Fruit fly (Drosophila melanogaster): ENCODE measurements around the gene CG13643.

Gene CG13643

dm6 chr3R:24875939-24876842 is 29.6 kb downstream of the CG13643 start, which contains the start of gene CG3744 (continued):
- TF ChIP-seq insv (GFP tag; optimal IDR thresholded peaks at IDR 0.05) = peak in 1 of 2 experiments; percentile 67
- peak; percentile 79 for TF ChIP-seq CG7357 (GFP tag; IDR thresholded peaks at IDR 0.05)
- TF ChIP-seq tio (GFP tag; optimal IDR thresholded peaks at IDR 0.05) = no peak
- peak in 1 of 2 experiments; percentile 71 for TF ChIP-seq Dfd (GFP tag; optimal IDR thresholded peaks at IDR 0.05)
- TF ChIP-seq mam (GFP tag; optimal IDR thresholded peaks at IDR 0.05) = peak; percentile 90
- peak; percentile 25 for TF ChIP-seq crc (GFP tag; optimal IDR thresholded peaks at IDR 0.05)
- TF ChIP-seq BtbVII (GFP tag; optimal IDR thresholded peaks at IDR 0.05) = peak; percentile 77
- TF ChIP-seq CG8478 (optimal IDR thresholded peaks at IDR 0.05) = peak; percentile 92
- peak; percentile 95 for TF ChIP-seq Med (GFP tag)
- no peak for TF ChIP-seq sima (GFP tag; optimal IDR thresholded peaks at IDR 0.05)
- TF ChIP-seq Doc3 (GFP tag; IDR thresholded peaks at IDR 0.05; ENCODE audit: partially characterized antibody) = peak; percentile 96
- no peak for TF ChIP-seq ATbp (GFP tag; optimal IDR thresholded peaks at IDR 0.05)
- peak; percentile 79 for TF ChIP-seq CG10462 (GFP tag; optimal IDR thresholded peaks at IDR 0.05)
- TF ChIP-seq CG12769 (tag; optimal IDR thresholded peaks at IDR 0.05) = no peak
- TF ChIP-seq jumu (GFP tag; optimal IDR thresholded peaks at IDR 0.05) = peak; percentile 67
- TF ChIP-seq pb (GFP tag; optimal IDR thresholded peaks at IDR 0.05) = peak; percentile 62
- TF ChIP-seq CG30403 (GFP tag; optimal IDR thresholded peaks at IDR 0.05) = peak; percentile 92
- peak; percentile 80 for TF ChIP-seq shn (GFP tag; optimal IDR thresholded peaks at IDR 0.05)
- TF ChIP-seq mld (GFP tag; IDR thresholded peaks at IDR 0.05; ENCODE audit: partially characterized antibody) = peak; percentile 84
- peak; percentile 86 for TF ChIP-seq Chrac-16 (GFP tag; optimal IDR thresholded peaks at IDR 0.05)
- peak; percentile 96 for TF ChIP-seq cg (GFP tag; optimal IDR thresholded peaks at IDR 0.05)
- TF ChIP-seq Dll (GFP tag; IDR thresholded peaks at IDR 0.05; ENCODE audit: partially characterized antibody) = peak; percentile 99
- peak; percentile 94 for TF ChIP-seq inv (GFP tag; IDR thresholded peaks at IDR 0.05; ENCODE audit: partially characterized antibody)
- peak; percentile 81 for TF ChIP-seq CG4820 (GFP tag; optimal IDR thresholded peaks at IDR 0.05)
- peak; percentile 91 for TF ChIP-seq cas (GFP tag; IDR thresholded peaks at IDR 0.05)
- TF ChIP-seq exex (tag; optimal IDR thresholded peaks at IDR 0.05) = no peak
- TF ChIP-seq CG5953 (GFP tag; IDR thresholded peaks at IDR 0.05) = peak; percentile 88
- peak; percentile 91 for TF ChIP-seq bcd (GFP tag; optimal IDR thresholded peaks at IDR 0.05)
- peak; percentile 95 for TF ChIP-seq Dek (tag; optimal IDR thresholded peaks at IDR 0.05)
- TF ChIP-seq gcm2 (GFP tag; optimal IDR thresholded peaks at IDR 0.05) = peak; percentile 43
- peak; percentile 76 for TF ChIP-seq CG6683 (GFP tag; optimal IDR thresholded peaks at IDR 0.05)
- TF ChIP-seq Nf-YA (GFP tag; IDR thresholded peaks at IDR 0.05) = peak; percentile 89
- TF ChIP-seq MESR4 (GFP tag; optimal IDR thresholded peaks at IDR 0.05) = peak; percentile 60
- TF ChIP-seq bab2 (GFP tag; optimal IDR thresholded peaks at IDR 0.05) = peak; percentile 75
- peak; percentile 85 for TF ChIP-seq Abd-B (GFP tag; optimal IDR thresholded peaks at IDR 0.05)
- TF ChIP-seq emc (GFP tag; optimal IDR thresholded peaks at IDR 0.05) = peak; percentile 6
- peak; percentile 85 for TF ChIP-seq tap (tag; optimal IDR thresholded peaks at IDR 0.05)
- TF ChIP-seq D19B (GFP tag; optimal IDR thresholded peaks at IDR 0.05) = peak; percentile 74
- TF ChIP-seq CG31441 (GFP tag; IDR thresholded peaks at IDR 0.05) = peak; percentile 89
- TF ChIP-seq Mrtf (GFP tag; IDR thresholded peaks at IDR 0.05) = peak; percentile 94
- peak; percentile 93 for TF ChIP-seq chm (GFP tag; IDR thresholded peaks at IDR 0.05)
- TF ChIP-seq CG9437 (GFP tag; optimal IDR thresholded peaks at IDR 0.05) = peak; percentile 54
- peak; percentile 86 for TF ChIP-seq ssp (GFP tag; IDR thresholded peaks at IDR 0.05)
- peak; percentile 92 for TF ChIP-seq ara (GFP tag; IDR thresholded peaks at IDR 0.05)
- peak; percentile 99 for TF ChIP-seq CG9932 (GFP tag; IDR thresholded peaks at IDR 0.05)
- TF ChIP-seq sr (GFP tag; IDR thresholded peaks at IDR 0.05) = peak; percentile 68
- TF ChIP-seq ems (GFP tag; optimal IDR thresholded peaks at IDR 0.05) = peak; percentile 85
- TF ChIP-seq dmrt99B (tag; optimal IDR thresholded peaks at IDR 0.05) = peak; percentile 85
- peak; percentile 93 for TF ChIP-seq CG18599 (GFP tag; optimal IDR thresholded peaks at IDR 0.05)
